Fruit fly (Drosophila melanogaster) whole organism, prepupa: Measurements from ENCODE around the gene CG13293.

Experiments
- CG8319 ChIP-seq: fragments of 200-800 bp; sonication (Bioruptor generic); optimal IDR thresholded peaks from 3 replicates; lab custom pipeline; 2016; ENCODE audit warnings: missing biosample characterization, missing genetic modification characterization
- CG9139 ChIP-seq: fragments of 200-800 bp; sonication (Bioruptor generic); optimal IDR thresholded peaks from 3 replicates; lab custom pipeline; 2017; ENCODE audit warnings: missing biosample characterization, mild to moderate bottlenecking, missing genetic modification characterization
- achi ChIP-seq: fragments of 200-800 bp; sonication (Bioruptor generic); optimal IDR thresholded peaks from 3 replicates; lab custom pipeline; 2016; ENCODE audit warnings: missing biosample characterization, missing genetic modification characterization
- cyc ChIP-seq: fragments of 200-800 bp; sonication (Bioruptor generic); optimal IDR thresholded peaks from 3 replicates; lab custom pipeline; 2016; ENCODE audit warnings: missing biosample characterization, missing genetic modification characterization
- vri ChIP-seq: fragments of 200-800 bp; sonication (Bioruptor generic); optimal IDR thresholded peaks from 3 replicates; lab custom pipeline; 2016; ENCODE audit warnings: missing biosample characterization, mild to moderate bottlenecking, missing genetic modification characterization

- TF ChIP-seq vri (GFP tag; lab: Kevin White, UChicago) (peak; percentile 90), CG9139 (no peak), cyc (GFP tag; lab: Kevin White, UChicago) (no peak), CG8319 (GFP tag; lab: Kevin White, UChicago) (no peak), achi (GFP tag; lab: Kevin White, UChicago) (no peak)
These were observed 58.9 kb downstream of the CG13293 start for dm6 chr3L:6141538-6141937.
